Worm (Caenorhabditis elegans) whole organism, L2 larva: ENCODE measurements around the gene F52E1.14.

ENCODE experiments used
- F13H6.1 ChIP-seq: sonication (generic microtip); optimal IDR thresholded peaks from 2 replicates; lab custom pipeline; 2016; ENCODE audit warnings: missing genetic modification characterization, missing compliant biosample characterization
- ZK546.5 ChIP-seq: sonication (generic microtip); optimal IDR thresholded peaks from 2 replicates; lab custom pipeline; 2017; ENCODE audit warnings: missing biosample characterization, missing genetic modification characterization
- aly-2 ChIP-seq: fragments of 150-350 bp; optimal IDR thresholded peaks from 2 replicates; lab custom pipeline; 2014; ENCODE audit warnings: missing biosample characterization, missing genetic modification characterization
- ama-1 ChIP-seq: fragments of 150-350 bp; optimal IDR thresholded peaks from 2 replicates; lab custom pipeline; 2018; ENCODE audit warnings: inconsistent platforms
- blmp-1 ChIP-seq: sonication (generic microtip); optimal IDR thresholded peaks from 2 replicates; lab custom pipeline; 2017; ENCODE audit warnings: missing genetic modification characterization, mild to moderate bottlenecking, missing compliant biosample characterization, antibody characterized with exemption, moderate library complexity; ENCODE audit not compliant: insufficient read depth
- lin-11 ChIP-seq: fragments of 150-350 bp; sonication (generic microtip); optimal IDR thresholded peaks from 2 replicates; lab custom pipeline; 2014; ENCODE audit warnings: missing biosample characterization, missing genetic modification characterization, inconsistent platforms, mixed read lengths
- nhr-77 ChIP-seq: fragments of 150-350 bp; optimal IDR thresholded peaks from 2 replicates; lab custom pipeline; 2014; ENCODE audit warnings: missing biosample characterization, missing genetic modification characterization
- sem-4 ChIP-seq: fragments of 150-350 bp; optimal IDR thresholded peaks from 2 replicates; lab custom pipeline; 2014; ENCODE audit warnings: missing biosample characterization, missing genetic modification reagents, missing genetic modification characterization
- skn-1 ChIP-seq: sonication (generic microtip); optimal IDR thresholded peaks from 2 replicates; lab custom pipeline; 2017; ENCODE audit warnings: missing biosample characterization, missing genetic modification characterization
- snpc-4 ChIP-seq: fragments of 150-350 bp; optimal IDR thresholded peaks from 2 replicates; lab custom pipeline; 2014; ENCODE audit warnings: missing biosample characterization, missing genetic modification characterization
- unc-62 ChIP-seq: fragments of 150-350 bp; optimal IDR thresholded peaks from 2 replicates; lab custom pipeline; 2014; ENCODE audit warnings: missing biosample characterization, missing genetic modification reagents, missing genetic modification characterization
- zag-1 ChIP-seq: fragments of 150-350 bp; optimal IDR thresholded peaks from 2 replicates; lab custom pipeline; 2014; ENCODE audit warnings: missing biosample characterization, missing genetic modification characterization
- ztf-11 ChIP-seq: sonication (generic microtip); optimal IDR thresholded peaks from 2 replicates; lab custom pipeline; 2017; ENCODE audit warnings: missing biosample characterization, missing genetic modification characterization

- no peak for TF ChIP-seq nhr-77 (tag; lab: Kevin White, UChicago)
- no peak for TF ChIP-seq F13H6.1 (tag; lab: Kevin White, UChicago)
- no peak for TF ChIP-seq ztf-11 (tag; lab: Kevin White, UChicago)
- TF ChIP-seq blmp-1 (tag; lab: Kevin White, UChicago), result no peak
- no peak for TF ChIP-seq snpc-4 (tag; lab: Kevin White, UChicago)
- TF ChIP-seq zag-1, result no peak
- no peak for TF ChIP-seq ZK546.5 (tag; lab: Kevin White, UChicago)
- TF ChIP-seq sem-4 (tag; lab: Kevin White, UChicago), result no peak
- no peak for TF ChIP-seq unc-62 (GFP tag; lab: Kevin White, UChicago)
- TF ChIP-seq skn-1 (tag; lab: Kevin White, UChicago), result no peak
- no peak for TF ChIP-seq lin-11
- TF ChIP-seq ama-1 (lab: Kevin White, UChicago), result no peak
- TF ChIP-seq aly-2 (tag; lab: Kevin White, UChicago), result no peak
Observed at ce11 chrV:8351371-8351770, 32.4 kb upstream of the F52E1.14 start, which contains the start of gene srsx-22.
